Fruit fly (Drosophila melanogaster) whole organism, prepupa: Measurements from ENCODE around the gene CG15923.

ENCODE experiments used
- CG16779 ChIP-seq: fragments of 200-800 bp; sonication (Bioruptor generic); optimal IDR thresholded peaks from 3 replicates; lab custom pipeline; 2017; ENCODE audit warnings: missing biosample characterization, mild to moderate bottlenecking, missing genetic modification characterization
- CG3032 ChIP-seq: fragments of 200-800 bp; optimal IDR thresholded peaks from 2 replicates; lab custom pipeline; 2019; ENCODE audit warnings: missing biosample characterization, mild to moderate bottlenecking, missing genetic modification characterization, moderate library complexity
- CG3919 ChIP-seq: fragments of 200-800 bp; sonication (Bioruptor generic); optimal IDR thresholded peaks from 3 replicates; lab custom pipeline; 2016; ENCODE audit warnings: missing biosample characterization, missing genetic modification characterization
- CG8632 ChIP-seq: fragments of 200-800 bp; sonication (Bioruptor generic); optimal IDR thresholded peaks from 3 replicates; lab custom pipeline; 2016; ENCODE audit warnings: missing biosample characterization, missing genetic modification characterization
- Eip75B ChIP-seq: fragments of 200-800 bp; sonication (Bioruptor generic); optimal IDR thresholded peaks from 3 replicates; lab custom pipeline; 2016; ENCODE audit warnings: missing biosample characterization, missing genetic modification characterization
- Hr38 ChIP-seq: sonication (Bioruptor generic); optimal IDR thresholded peaks from 2 replicates; lab custom pipeline; 2016; ENCODE audit warnings: missing biosample characterization, missing genetic modification characterization
- pdm3 ChIP-seq: fragments of 200-800 bp; sonication (Bioruptor generic); optimal IDR thresholded peaks from 3 replicates; lab custom pipeline; 2016; ENCODE audit warnings: missing biosample characterization, missing genetic modification characterization

- TF ChIP-seq pdm3 (GFP tag; lab: Kevin White, UChicago): no peak
- no peak for TF ChIP-seq CG16779 (tag; lab: Kevin White, UChicago)
- TF ChIP-seq Hr38 (GFP tag; lab: Kevin White, UChicago): no peak
- no peak for TF ChIP-seq CG8632 (GFP tag; lab: Kevin White, UChicago)
- TF ChIP-seq Eip75B (GFP tag; lab: Kevin White, UChicago): no peak
- no peak for TF ChIP-seq CG3032 (tag; lab: Kevin White, UChicago)
- no peak for TF ChIP-seq CG3919 (GFP tag; lab: Kevin White, UChicago)
Measured at dm6 chr3R:20600109-20600508, 16.6 kb downstream of the CG15923 start.
